Worm (Caenorhabditis elegans) whole organism, midembryonic: ENCODE results near the gene T01G5.6.

Experiments
- T22C8.4 ChIP-seq: fragments of 200-800 bp; sonication (Bioruptor generic); IDR thresholded peaks from 2 replicates; pipeline ENCODE4 v1.3.6; 2022; ENCODE audit warnings: missing genetic modification characterization, missing compliant biosample characterization
- cog-1 ChIP-seq: sonication (generic microtip); optimal IDR thresholded peaks from 2 replicates; lab custom pipeline; 2016; ENCODE audit warnings: missing genetic modification characterization, missing compliant biosample characterization
- flt-1 ChIP-seq: fragments of 200-800 bp; sonication (Bioruptor generic); IDR thresholded peaks from 2 replicates; pipeline ENCODE4 v1.3.6; 2022; ENCODE audit warnings: missing genetic modification characterization, missing compliant biosample characterization
- klf-2 ChIP-seq: fragments of 200-800 bp; sonication (Bioruptor generic); conservative IDR thresholded peaks from 2 replicates; pipeline ENCODE4 v1.3.6; 2022; ENCODE audit warnings: missing genetic modification reagents, missing genetic modification characterization, missing compliant biosample characterization
- med-1 ChIP-seq: sonication (generic microtip); optimal IDR thresholded peaks from 2 replicates; lab custom pipeline; 2017; ENCODE audit warnings: missing genetic modification characterization, mild to moderate bottlenecking, missing compliant biosample characterization, antibody characterized with exemption, missing genetic modification reagents; ENCODE audit not compliant: insufficient read depth
- ref-1 ChIP-seq: fragments of 200-800 bp; sonication (Bioruptor generic); conservative IDR thresholded peaks from 2 replicates; pipeline ENCODE4 v1.3.6; 2022; ENCODE audit warnings: missing genetic modification reagents, missing genetic modification characterization, missing compliant biosample characterization
- tab-1 ChIP-seq: fragments of 200-800 bp; sonication (Bioruptor generic); IDR thresholded peaks from 2 replicates; pipeline ENCODE4 v1.3.6; 2022; ENCODE audit warnings: missing genetic modification characterization, missing compliant biosample characterization
- ztf-23 ChIP-seq: fragments of 200-800 bp; sonication (Bioruptor generic); IDR thresholded peaks from 2 replicates; pipeline ENCODE4 v1.3.6; 2022; ENCODE audit warnings: missing genetic modification reagents, missing genetic modification characterization, missing compliant biosample characterization
- ztf-29 ChIP-seq: fragments of 200-800 bp; sonication (Bioruptor generic); IDR thresholded peaks from 2 replicates; pipeline ENCODE4 v1.3.6; 2022; ENCODE audit warnings: missing genetic modification reagents, missing genetic modification characterization, missing compliant biosample characterization

Gene T01G5.6

ce11 chrV:15113992-15114391 is at the start of gene T01G5.6:
T01G5.6 (minus strand) TSS chrV:15114092.
- no peak for TF ChIP-seq med-1 (GFP tag; lab: Kevin White, UChicago)
- no peak for TF ChIP-seq flt-1 (GFP tag; lab: Robert Waterston, UW)
- no peak for TF ChIP-seq ztf-23 (GFP tag; lab: Robert Waterston, UW)
- TF ChIP-seq ref-1: no peak
- TF ChIP-seq tab-1 (GFP tag; lab: Robert Waterston, UW): no peak
- no peak for TF ChIP-seq cog-1 (tag; lab: Kevin White, UChicago)
- TF ChIP-seq klf-2 (GFP tag; lab: Robert Waterston, UW): no peak

- no peak for TF ChIP-seq flt-1 (GFP tag; lab: Robert Waterston, UW)
- TF ChIP-seq ref-1: no peak
- no peak for TF ChIP-seq med-1 (GFP tag; lab: Kevin White, UChicago)
- TF ChIP-seq cog-1 (tag; lab: Kevin White, UChicago): no peak
Observed at ce11 chrV:15162697-15163096, 48.8 kb upstream of the T01G5.6 start, which contains the start of gene srz-11. srz-11 (plus strand) TSS chrV:15163082.

ce11 chrV:15158691-15159090 is 44.8 kb upstream of the T01G5.6 start, which contains the start of gene str-45:
str-45 (plus strand) TSS chrV:15158991.
- TF ChIP-seq ztf-23 (GFP tag; lab: Robert Waterston, UW) (no peak), T22C8.4 (GFP tag; lab: Robert Waterston, UW) (no peak), klf-2 (GFP tag; lab: Robert Waterston, UW) (no peak)

ce11 chrV:15156504-15156903 is 42.6 kb upstream of the T01G5.6 start:
- TF ChIP-seq T22C8.4 (GFP tag; lab: Robert Waterston, UW) (no peak), klf-2 (GFP tag; lab: Robert Waterston, UW) (no peak)

ce11 chrV:15153277-15153676 is 39.4 kb upstream of the T01G5.6 start, which contains the start of gene srh-55:
srh-55 (plus strand) TSS chrV:15153577.
- TF ChIP-seq tab-1 (GFP tag; lab: Robert Waterston, UW) (no peak), ztf-23 (GFP tag; lab: Robert Waterston, UW) (no peak), klf-2 (GFP tag; lab: Robert Waterston, UW) (no peak), T22C8.4 (GFP tag; lab: Robert Waterston, UW) (no peak), ref-1 (no peak), cog-1 (tag; lab: Kevin White, UChicago) (no peak), ztf-29 (GFP tag; lab: Robert Waterston, UW) (no peak), flt-1 (GFP tag; lab: Robert Waterston, UW) (no peak), med-1 (GFP tag; lab: Kevin White, UChicago) (no peak)

- TF ChIP-seq med-1 (GFP tag; lab: Kevin White, UChicago): no peak
- no peak for TF ChIP-seq klf-2 (GFP tag; lab: Robert Waterston, UW)
- TF ChIP-seq cog-1 (tag; lab: Kevin White, UChicago): no peak
Observed at ce11 chrV:15152010-15152409, 38.1 kb upstream of the T01G5.6 start.

ce11 chrV:15150661-15151060 is 36.8 kb upstream of the T01G5.6 start, which contains the start of gene T09F5.2:
T09F5.2 (plus strand) TSS chrV:15150961.
- no peak for TF ChIP-seq ztf-23 (GFP tag; lab: Robert Waterston, UW)

- TF ChIP-seq ztf-29 (GFP tag; lab: Robert Waterston, UW): no peak
- TF ChIP-seq cog-1 (tag; lab: Kevin White, UChicago): no peak
- TF ChIP-seq klf-2 (GFP tag; lab: Robert Waterston, UW): no peak
- TF ChIP-seq ref-1: no peak
- TF ChIP-seq med-1 (GFP tag; lab: Kevin White, UChicago): no peak
- no peak for TF ChIP-seq flt-1 (GFP tag; lab: Robert Waterston, UW)
- TF ChIP-seq tab-1 (GFP tag; lab: Robert Waterston, UW): no peak
- no peak for TF ChIP-seq T22C8.4 (GFP tag; lab: Robert Waterston, UW)
Observed at ce11 chrV:15150176-15150575, 36.3 kb upstream of the T01G5.6 start.

- TF ChIP-seq med-1 (GFP tag; lab: Kevin White, UChicago) (no peak), ztf-23 (GFP tag; lab: Robert Waterston, UW) (no peak), klf-2 (GFP tag; lab: Robert Waterston, UW) (no peak), ref-1 (no peak), cog-1 (tag; lab: Kevin White, UChicago) (no peak), tab-1 (GFP tag; lab: Robert Waterston, UW) (no peak), ztf-29 (GFP tag; lab: Robert Waterston, UW) (no peak), flt-1 (GFP tag; lab: Robert Waterston, UW) (no peak), T22C8.4 (GFP tag; lab: Robert Waterston, UW) (no peak)
Observed at ce11 chrV:15148800-15149199, 34.9 kb upstream of the T01G5.6 start, which contains the start of gene T09F5.1. T09F5.1 (plus strand) TSS chrV:15149100.

- TF ChIP-seq med-1 (GFP tag; lab: Kevin White, UChicago) (no peak), tab-1 (GFP tag; lab: Robert Waterston, UW) (no peak), ref-1 (no peak), ztf-29 (GFP tag; lab: Robert Waterston, UW) (no peak), flt-1 (GFP tag; lab: Robert Waterston, UW) (no peak), ztf-23 (GFP tag; lab: Robert Waterston, UW) (no peak), cog-1 (tag; lab: Kevin White, UChicago) (no peak), T22C8.4 (GFP tag; lab: Robert Waterston, UW) (no peak), klf-2 (GFP tag; lab: Robert Waterston, UW) (no peak)
Observed at ce11 chrV:15147776-15148175, 33.9 kb upstream of the T01G5.6 start, which contains the start of gene T09F5.20. T09F5.20 (minus strand) TSS chrV:15147876.
